Fruit fly (Drosophila melanogaster): ENCODE results near the gene zfh1.
A peak's percentile ranks its signal among the peaks of the same experiment; 100 is the strongest.

Gene zfh1

DNA sequence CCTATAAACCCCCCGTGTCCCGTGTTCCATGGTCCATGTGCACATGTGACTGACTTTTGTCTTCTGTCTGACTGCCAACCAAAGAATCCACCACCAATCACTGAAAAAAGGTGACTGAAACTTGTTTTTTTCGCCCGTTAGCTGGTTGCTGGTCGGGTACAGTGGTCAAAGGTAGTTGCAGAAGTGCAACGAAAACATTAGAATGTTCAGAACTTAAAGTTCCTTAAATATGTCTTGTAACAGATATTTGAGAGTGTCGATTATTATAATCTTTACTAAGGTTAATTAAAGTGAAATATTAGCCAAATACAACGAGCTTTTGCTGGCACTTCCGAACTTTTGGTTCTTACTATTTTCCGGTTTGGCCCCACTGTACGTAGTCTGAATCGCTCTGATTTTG lies 4.6 kb upstream of the zfh1 start (continued):
- TF ChIP-seq NfI (GFP tag; optimal IDR thresholded peaks at IDR 0.05) = peak; percentile 21
- TF ChIP-seq croc (GFP tag; conservative IDR thresholded peaks at IDR 0.05) = peak; percentile 62; the same call in 2 of the 3 replicates
- TF ChIP-seq org-1 (GFP tag; optimal IDR thresholded peaks at IDR 0.05) = peak; percentile 37
- TF ChIP-seq CG17829 (tag; optimal IDR thresholded peaks at IDR 0.05) = peak; percentile 63
- peak; percentile 17; the same call in 1 of the 2 replicates for TF ChIP-seq vvl (GFP tag; IDR thresholded peaks at IDR 0.05)
- peak; percentile 37 for TF ChIP-seq Nf-YB (GFP tag; optimal IDR thresholded peaks at IDR 0.05)
- TF ChIP-seq ro (GFP tag; IDR thresholded peaks at IDR 0.05) = no peak
- peak; percentile 13 for TF ChIP-seq CG11723 (GFP tag; optimal IDR thresholded peaks at IDR 0.05)
- peak; percentile 62 for TF ChIP-seq CG7556 (GFP tag; optimal IDR thresholded peaks at IDR 0.05)
- TF ChIP-seq emc (GFP tag; optimal IDR thresholded peaks at IDR 0.05) = no peak
- TF ChIP-seq prd (optimal IDR thresholded peaks at IDR 0.05) = no peak
- TF ChIP-seq prd (GFP tag; IDR thresholded peaks at IDR 0.05) = peak; percentile 69; the same call in 2 of the 3 replicates
- TF ChIP-seq Antp (GFP tag; optimal IDR thresholded peaks at IDR 0.05) = peak; percentile 25
- TF ChIP-seq Atf3 (GFP tag; optimal IDR thresholded peaks at IDR 0.05) = no peak
- TF ChIP-seq otp (GFP tag; IDR thresholded peaks at IDR 0.05) = peak; percentile 51; the same call in 1 of the 3 replicates
- TF ChIP-seq CG10654 (GFP tag; optimal IDR thresholded peaks at IDR 0.05) = peak; percentile 36
- peak; percentile 7; the same call in 1 of the 2 replicates for TF ChIP-seq slbo (GFP tag; IDR thresholded peaks at IDR 0.05)
- no peak for TF ChIP-seq D (optimal IDR thresholded peaks at IDR 0.05)
- peak; percentile 55 for TF ChIP-seq D (GFP tag; optimal IDR thresholded peaks at IDR 0.05)
- peak; percentile 46 for TF ChIP-seq stc (GFP tag; IDR thresholded peaks at IDR 0.05)
- no peak for TF ChIP-seq Tbp (GFP tag; optimal IDR thresholded peaks at IDR 0.05)
- no peak for TF ChIP-seq ab (GFP tag; optimal IDR thresholded peaks at IDR 0.05)
- peak; percentile 9 for TF ChIP-seq CTCF (GFP tag; optimal IDR thresholded peaks at IDR 0.05)
- 0 out of 2 replicates have a peak, but pooled peaks have one; percentile 17 for TF ChIP-seq sob (GFP tag; IDR thresholded peaks at IDR 0.05)
- peak; percentile 37 for TF ChIP-seq CG3407 (GFP tag; optimal IDR thresholded peaks at IDR 0.05)
- peak; percentile 14 for TF ChIP-seq Camta (GFP tag; optimal IDR thresholded peaks at IDR 0.05)
- TF ChIP-seq Med (GFP tag) = peak; percentile 84
- TF ChIP-seq MESR4 (GFP tag; optimal IDR thresholded peaks at IDR 0.05) = no peak
- TF ChIP-seq CG12659 (GFP tag; optimal IDR thresholded peaks at IDR 0.05) = peak; percentile 13
- peak; percentile 49 for TF ChIP-seq CG8359 (GFP tag; optimal IDR thresholded peaks at IDR 0.05; ENCODE audit: borderline replicate concordance)
- TF ChIP-seq CG1602 (GFP tag; optimal IDR thresholded peaks at IDR 0.05) = peak; percentile 34
- no peak for TF ChIP-seq rib (GFP tag; IDR thresholded peaks at IDR 0.05)
- no peak for TF ChIP-seq CG4360 (GFP tag; IDR thresholded peaks at IDR 0.05)
- peak; percentile 70 for TF ChIP-seq CG4424 (GFP tag; optimal IDR thresholded peaks at IDR 0.05)
- peak; percentile 35 for TF ChIP-seq CG10462 (GFP tag; optimal IDR thresholded peaks at IDR 0.05)
- TF ChIP-seq sisA (GFP tag; IDR thresholded peaks at IDR 0.05) = peak; percentile 50; the same call in 1 of the 2 replicates
- TF ChIP-seq gcm2 (GFP tag; optimal IDR thresholded peaks at IDR 0.05) = no peak
- TF ChIP-seq lola (GFP tag; optimal IDR thresholded peaks at IDR 0.05) = peak in 1 of 3 experiments; percentile 71
- peak; percentile 52 for TF ChIP-seq Sox102F (GFP tag; optimal IDR thresholded peaks at IDR 0.05)
- peak; percentile 34 for TF ChIP-seq Hsf (GFP tag; optimal IDR thresholded peaks at IDR 0.05)
- TF ChIP-seq Spps (tag; optimal IDR thresholded peaks at IDR 0.05) = peak; percentile 50
- peak; percentile 23 for TF ChIP-seq corto (GFP tag; optimal IDR thresholded peaks at IDR 0.05)
- peak; percentile 39; the same call in 1 of the 2 replicates for TF ChIP-seq esg (GFP tag; conservative IDR thresholded peaks at IDR 0.05)
- peak; percentile 33 for TF ChIP-seq CoRest (tag; optimal IDR thresholded peaks at IDR 0.05)
- peak; percentile 20 for TF ChIP-seq CG6654 (GFP tag; optimal IDR thresholded peaks at IDR 0.05)
- TF ChIP-seq ac (GFP tag; optimal IDR thresholded peaks at IDR 0.05) = peak; percentile 21
- peak; percentile 19 for TF ChIP-seq ewg (GFP tag; optimal IDR thresholded peaks at IDR 0.05)
- TF ChIP-seq CG6813 (GFP tag; optimal IDR thresholded peaks at IDR 0.05) = peak; percentile 52
- TF ChIP-seq Neu2 (GFP tag; optimal IDR thresholded peaks at IDR 0.05; ENCODE audit: borderline replicate concordance) = peak; percentile 28
- peak; percentile 24 for TF ChIP-seq CG15269 (tag; optimal IDR thresholded peaks at IDR 0.05)
- TF ChIP-seq Optix (GFP tag; IDR thresholded peaks at IDR 0.05) = peak; percentile 57; the same call in 1 of the 3 replicates
